Worm (Caenorhabditis elegans) whole organism, L3 larva: ENCODE measurements around the gene daf-14.

Experiments
- R02D3.7 ChIP-seq: fragments of 150-350 bp; optimal IDR thresholded peaks from 2 replicates; lab custom pipeline; 2014; ENCODE audit warnings: missing biosample characterization, missing genetic modification characterization
- aly-2 ChIP-seq: fragments of 150-350 bp; optimal IDR thresholded peaks from 2 replicates; lab custom pipeline; 2014; ENCODE audit warnings: missing biosample characterization, missing genetic modification characterization
- ama-1 ChIP-seq: fragments of 150-350 bp; optimal IDR thresholded peaks from 2 replicates; lab custom pipeline; 2018
- ceh-28 ChIP-seq: fragments of 150-350 bp; optimal IDR thresholded peaks from 2 replicates; lab custom pipeline; 2014; ENCODE audit warnings: missing biosample characterization, missing genetic modification reagents, missing genetic modification characterization
- ceh-82 ChIP-seq: fragments of 150-350 bp; optimal IDR thresholded peaks from 2 replicates; lab custom pipeline; 2014; ENCODE audit warnings: missing biosample characterization, missing genetic modification characterization
- egl-5 ChIP-seq: fragments of 150-350 bp; optimal IDR thresholded peaks from 2 replicates; lab custom pipeline; 2017; ENCODE audit warnings: missing biosample characterization, missing genetic modification reagents, missing genetic modification characterization, inconsistent platforms
- elt-1 ChIP-seq: fragments of 150-350 bp; optimal IDR thresholded peaks from 2 replicates; lab custom pipeline; 2014; ENCODE audit warnings: missing biosample characterization, missing genetic modification characterization
- elt-2 ChIP-seq: sonication (generic microtip); optimal IDR thresholded peaks from 2 replicates; lab custom pipeline; 2016; ENCODE audit warnings: missing genetic modification reagents, mild to moderate bottlenecking, missing genetic modification characterization, missing compliant biosample characterization
- elt-3 ChIP-seq, 3 experiments: fragments of 150-350 bp in 1 of 3; sonication (generic microtip) in 2 of 3; optimal IDR thresholded peaks; 2 replicates in 2 of 3; 4 replicates in 1 of 3; lab custom pipeline; 2014 to 2017; ENCODE audit warnings: missing biosample characterization in 3 of 3, missing genetic modification characterization in 3 of 3
- eor-1 ChIP-seq, 2 experiments: fragments of 150-350 bp; optimal IDR thresholded peaks; 2 replicates each; lab custom pipeline; 2014 to 2018; ENCODE audit warnings: missing biosample characterization in 2 of 2, missing genetic modification characterization in 2 of 2
- fkh-10 ChIP-seq: sonication (generic microtip); optimal IDR thresholded peaks from 2 replicates; lab custom pipeline; 2017; ENCODE audit warnings: missing biosample characterization, missing genetic modification reagents, missing genetic modification characterization
- fkh-2 ChIP-seq: fragments of 150-350 bp; optimal IDR thresholded peaks from 2 replicates; lab custom pipeline; 2014; ENCODE audit warnings: missing biosample characterization, missing genetic modification reagents, missing genetic modification characterization
- fos-1 ChIP-seq: fragments of 150-350 bp; optimal IDR thresholded peaks from 2 replicates; lab custom pipeline; 2014; ENCODE audit warnings: missing biosample characterization, missing genetic modification characterization
- hmg-11 ChIP-seq: sonication (generic microtip); optimal IDR thresholded peaks from 2 replicates; lab custom pipeline; 2016; ENCODE audit warnings: missing genetic modification characterization, missing compliant biosample characterization
- jun-1 ChIP-seq: fragments of 150-350 bp; optimal IDR thresholded peaks from 2 replicates; lab custom pipeline; 2014; ENCODE audit warnings: missing biosample characterization, missing genetic modification reagents, missing genetic modification characterization
- lin-15B ChIP-seq: fragments of 150-350 bp; optimal IDR thresholded peaks from 2 replicates; lab custom pipeline; 2014; ENCODE audit warnings: missing biosample characterization, missing genetic modification characterization
- lin-39 ChIP-seq: fragments of 150-350 bp; optimal IDR thresholded peaks from 2 replicates; lab custom pipeline; 2018; ENCODE audit warnings: missing biosample characterization, missing genetic modification reagents, missing genetic modification characterization
- lsy-12 ChIP-seq: sonication (generic microtip); optimal IDR thresholded peaks from 2 replicates; lab custom pipeline; 2016; ENCODE audit warnings: mild to moderate bottlenecking, missing genetic modification characterization, missing compliant biosample characterization
- mdl-1 ChIP-seq: fragments of 150-350 bp; optimal IDR thresholded peaks from 2 replicates; lab custom pipeline; 2014; ENCODE audit warnings: missing biosample characterization, missing genetic modification characterization
- nfya-1 ChIP-seq: sonication (generic microtip); optimal IDR thresholded peaks from 2 replicates; lab custom pipeline; 2017; ENCODE audit warnings: missing genetic modification characterization, mild to moderate bottlenecking, missing compliant biosample characterization, antibody characterized with exemption, moderate library complexity; ENCODE audit not compliant: insufficient read depth
- nhr-11 ChIP-seq: fragments of 150-350 bp; optimal IDR thresholded peaks from 2 replicates; lab custom pipeline; 2014; ENCODE audit warnings: missing biosample characterization, missing genetic modification characterization
- nhr-23 ChIP-seq: fragments of 150-350 bp; optimal IDR thresholded peaks from 2 replicates; lab custom pipeline; 2014; ENCODE audit warnings: missing biosample characterization, missing genetic modification reagents, missing genetic modification characterization
- nhr-25 ChIP-seq: sonication (generic microtip); optimal IDR thresholded peaks from 2 replicates; lab custom pipeline; 2017; ENCODE audit warnings: missing biosample characterization, missing genetic modification characterization
- nhr-28 ChIP-seq: fragments of 150-350 bp; optimal IDR thresholded peaks from 2 replicates; lab custom pipeline; 2014; ENCODE audit warnings: missing biosample characterization, missing genetic modification characterization
- nhr-43 ChIP-seq: sonication (generic microtip); optimal IDR thresholded peaks from 2 replicates; lab custom pipeline; 2016; ENCODE audit warnings: mild to moderate bottlenecking, missing genetic modification characterization, missing compliant biosample characterization; ENCODE audit not compliant: poor library complexity, severe bottlenecking
- nhr-76 ChIP-seq: fragments of 150-350 bp; sonication (generic microtip); optimal IDR thresholded peaks from 5 replicates; lab custom pipeline; 2014; ENCODE audit warnings: missing biosample characterization, missing genetic modification characterization
- pha-4 ChIP-seq: fragments of 150-350 bp; optimal IDR thresholded peaks from 2 replicates; lab custom pipeline; 2014; ENCODE audit warnings: missing biosample characterization, missing genetic modification reagents, missing genetic modification characterization
- pqm-1 ChIP-seq: fragments of 150-350 bp; optimal IDR thresholded peaks from 2 replicates; lab custom pipeline; 2017; ENCODE audit warnings: missing biosample characterization, missing genetic modification characterization, inconsistent platforms
- sea-2 ChIP-seq: fragments of 150-350 bp; sonication (generic microtip); optimal IDR thresholded peaks from 4 replicates; lab custom pipeline; 2014; ENCODE audit warnings: missing biosample characterization, missing genetic modification reagents, missing genetic modification characterization
- skn-1 ChIP-seq: fragments of 150-350 bp; optimal IDR thresholded peaks from 2 replicates; lab custom pipeline; 2014; ENCODE audit warnings: missing biosample characterization, missing genetic modification characterization
- snpc-4 ChIP-seq: fragments of 150-350 bp; optimal IDR thresholded peaks from 2 replicates; lab custom pipeline; 2014; ENCODE audit warnings: missing biosample characterization, missing genetic modification characterization
- tbx-2 ChIP-seq: sonication (generic microtip); optimal IDR thresholded peaks from 2 replicates; lab custom pipeline; 2016; ENCODE audit warnings: mild to moderate bottlenecking, missing genetic modification characterization, missing compliant biosample characterization
- unc-39 ChIP-seq: sonication (generic microtip); optimal IDR thresholded peaks from 4 replicates; lab custom pipeline; 2017; ENCODE audit warnings: missing biosample characterization, missing genetic modification characterization
- unc-62 ChIP-seq: fragments of 150-350 bp; sonication (generic microtip); optimal IDR thresholded peaks from 4 replicates; lab custom pipeline; 2014; ENCODE audit warnings: missing biosample characterization, missing genetic modification reagents, missing genetic modification characterization
- ztf-11 ChIP-seq: fragments of 150-350 bp; optimal IDR thresholded peaks from 2 replicates; lab custom pipeline; 2014; ENCODE audit warnings: missing biosample characterization, missing genetic modification characterization
- ztf-4 ChIP-seq: fragments of 150-350 bp; optimal IDR thresholded peaks from 2 replicates; lab custom pipeline; 2014; ENCODE audit warnings: missing biosample characterization, missing genetic modification characterization

Gene daf-14

ce11 chrIV:10245666-10246210 lies 4.7 kb upstream of the daf-14 start, which contains the start of gene F01G10.10:
Gene F01G10.10, plus strand, starts transcription at chrIV:10246160.
- TF ChIP-seq aly-2 (tag; lab: Kevin White, UChicago) (no peak), elt-2 (peak; percentile 41), nhr-43 (peak; percentile 34), ama-1 (peak; percentile 87), lin-15B (tag; lab: Kevin White, UChicago) (no peak), nhr-25 (tag; lab: Kevin White, UChicago) (peak; percentile 62), nhr-23 (peak; percentile 30), fkh-2 (tag; lab: Kevin White, UChicago) (no peak), ztf-11 (tag; lab: Kevin White, UChicago) (no peak)

ce11 chrIV:10251261-10251660 lies 834 bp downstream of the daf-14 start:
- TF ChIP-seq sea-2 (no peak), nhr-28 (tag; lab: Kevin White, UChicago) (no peak), jun-1 (no peak), lsy-12 (tag; lab: Kevin White, UChicago) (no peak), nfya-1 (tag; lab: Kevin White, UChicago) (no peak), ztf-11 (tag; lab: Kevin White, UChicago) (no peak)
- TF ChIP-seq, all 47 proteins: peak for 0

ce11 chrIV:10251764-10252163 lies 1.3 kb downstream of the daf-14 start:
- TF ChIP-seq nhr-23 (no peak), elt-2 (no peak), nhr-28 (tag; lab: Kevin White, UChicago) (no peak), ceh-82 (tag; lab: Kevin White, UChicago) (no peak), ztf-11 (tag; lab: Kevin White, UChicago) (no peak), egl-5 (tag; lab: Kevin White, UChicago) (no peak), unc-62 (GFP tag; lab: Kevin White, UChicago) (no peak), hmg-11 (tag; lab: Kevin White, UChicago) (no peak)

- peak; percentile 2 for TF ChIP-seq fos-1 (tag; lab: Kevin White, UChicago)
- TF ChIP-seq nhr-23: peak; percentile 52
- no peak for TF ChIP-seq eor-1 (tag; optimal IDR thresholded peaks at IDR 0.05; lab: Kevin White, UChicago)
- TF ChIP-seq unc-62 (GFP tag; lab: Kevin White, UChicago): peak; percentile 55
- peak; percentile 92 for TF ChIP-seq pqm-1 (tag; lab: Kevin White, UChicago)
- peak; percentile 81 for TF ChIP-seq hmg-11 (tag; lab: Kevin White, UChicago)
- peak; percentile 57 for TF ChIP-seq lin-15B (tag; lab: Kevin White, UChicago)
- peak; percentile 64 for TF ChIP-seq lin-39 (tag; lab: Kevin White, UChicago)
- TF ChIP-seq R02D3.7 (tag; lab: Kevin White, UChicago): peak; percentile 39
- TF ChIP-seq lsy-12 (tag; lab: Kevin White, UChicago): peak; percentile 70
- peak; percentile 46 for TF ChIP-seq egl-5 (tag; lab: Kevin White, UChicago)
- TF ChIP-seq nhr-25 (tag; lab: Kevin White, UChicago): peak; percentile 43
- no peak for TF ChIP-seq nhr-76 (tag; lab: Kevin White, UChicago)
- TF ChIP-seq pha-4: peak; percentile 93
- TF ChIP-seq elt-1: peak; percentile 75
- no peak for TF ChIP-seq unc-39 (tag; lab: Kevin White, UChicago)
- peak; percentile 82 for TF ChIP-seq snpc-4 (tag; lab: Kevin White, UChicago)
- peak; percentile 74 for TF ChIP-seq ceh-28
- no peak for TF ChIP-seq ztf-11 (tag; lab: Kevin White, UChicago)
- TF ChIP-seq nfya-1 (tag; lab: Kevin White, UChicago): peak; percentile 86
- peak; percentile 25 for TF ChIP-seq nhr-43
- peak; percentile 94 for TF ChIP-seq mdl-1 (tag; lab: Kevin White, UChicago)
- TF ChIP-seq jun-1: peak; percentile 97
- TF ChIP-seq ama-1: no peak
- no peak for TF ChIP-seq ceh-82 (tag; lab: Kevin White, UChicago)
- TF ChIP-seq ztf-4: peak; percentile 38
- TF ChIP-seq elt-3 (tag; optimal IDR thresholded peaks at IDR 0.05; lab: Kevin White, UChicago): no peak
- TF ChIP-seq fkh-10 (GFP tag; lab: Kevin White, UChicago): peak; percentile 93
- TF ChIP-seq tbx-2: peak; percentile 67
- TF ChIP-seq nhr-11: peak; percentile 75
- peak; percentile 93 for TF ChIP-seq elt-2
- peak; percentile 87 for TF ChIP-seq skn-1 (tag; lab: Kevin White, UChicago)
- TF ChIP-seq aly-2 (tag; lab: Kevin White, UChicago): no peak
- peak; percentile 12 for TF ChIP-seq fkh-2 (tag; lab: Kevin White, UChicago)
Observed at ce11 chrIV:10252350-10252792, 1.9 kb downstream of the daf-14 start.
